Worm (Caenorhabditis elegans) whole organism, young adult: ENCODE data around the gene skr-17.
A peak's percentile ranks its signal among the peaks of the same experiment; 100 is the strongest.

Source experiments
- Y79H2A.3 ChIP-seq: fragments of 200-800 bp; sonication (Bioruptor generic); conservative IDR thresholded peaks from 2 replicates; pipeline ENCODE4 v1.3.6; 2022; ENCODE audit warnings: missing genetic modification reagents, missing genetic modification characterization, missing compliant biosample characterization
- ZK185.1 ChIP-seq: sonication (generic microtip); optimal IDR thresholded peaks from 2 replicates; lab custom pipeline; 2016; ENCODE audit warnings: mild to moderate bottlenecking, missing genetic modification characterization, missing compliant biosample characterization; ENCODE audit not compliant: poor library complexity, severe bottlenecking
- ama-1 ChIP-seq, 3 experiments: fragments of 150-350 bp in 1 of 3; sonication (generic microtip) in 2 of 3; optimal IDR thresholded peaks; 2 replicates each; lab custom pipeline; 2014 to 2018; ENCODE audit warnings: missing biosample characterization in 2 of 3, missing genetic modification characterization in 2 of 3, missing genetic modification reagents in 2 of 3
- bed-2 ChIP-seq: fragments of 200-800 bp; sonication (Bioruptor generic); IDR thresholded peaks from 2 replicates; pipeline ENCODE4 v1.3.6; 2022; ENCODE audit warnings: missing genetic modification reagents, missing genetic modification characterization, missing compliant biosample characterization
- die-1 ChIP-seq: sonication (generic microtip); optimal IDR thresholded peaks from 2 replicates; lab custom pipeline; 2016; ENCODE audit warnings: missing genotype, mild to moderate bottlenecking, missing genetic modification characterization, missing compliant biosample characterization
- hmg-20 ChIP-seq: fragments of 200-800 bp; sonication (Bioruptor generic); IDR thresholded peaks from 2 replicates; pipeline ENCODE4 v1.3.6; 2022; ENCODE audit warnings: missing genetic modification reagents, missing genetic modification characterization, missing compliant biosample characterization
- let-526 ChIP-seq: fragments of 200-800 bp; sonication (Bioruptor generic); IDR thresholded peaks from 2 replicates; pipeline ENCODE4 v1.3.6; 2022; ENCODE audit warnings: missing genetic modification reagents, missing genetic modification characterization, missing compliant biosample characterization
- lin-35 ChIP-seq, 3 experiments: fragments of 150-350 bp in 2 of 3; sonication (generic microtip) in 1 of 3; optimal IDR thresholded peaks; 2 replicates each; lab custom pipeline; 2014 to 2018; ENCODE audit warnings: missing biosample characterization in 3 of 3, missing genetic modification characterization in 3 of 3, missing genetic modification reagents in 3 of 3
- nfya-2 ChIP-seq: fragments of 200-800 bp; sonication (Bioruptor generic); IDR thresholded peaks from 2 replicates; pipeline ENCODE4 v1.3.6; 2022; ENCODE audit warnings: missing genetic modification reagents, missing genetic modification characterization, missing compliant biosample characterization
- rpc-1 ChIP-seq, 2 experiments: fragments of 150-350 bp in 1 of 2; sonication (generic microtip) in 1 of 2; optimal IDR thresholded peaks; 2 replicates each; lab custom pipeline; 2014 to 2018; ENCODE audit warnings: missing biosample characterization in 1 of 2, missing genetic modification characterization in 1 of 2, missing genetic modification reagents in 1 of 2, missing genotype in 1 of 2
- snpc-4 ChIP-seq, 5 experiments: fragments of 150-350 bp in 1 of 5; sonication (generic microtip) in 4 of 5; optimal IDR thresholded peaks; 2 replicates each; lab custom pipeline; 2014 to 2018; ENCODE audit warnings: missing genetic modification characterization in 5 of 5, missing biosample characterization in 3 of 5, antibody characterized with exemption in 2 of 5, mild to moderate bottlenecking in 2 of 5, missing compliant biosample characterization in 2 of 5, missing genotype in 2 of 5, moderate library complexity in 2 of 5, missing genetic modification reagents in 1 of 5
- sptf-2 ChIP-seq: fragments of 200-800 bp; sonication (Bioruptor generic); optimal IDR thresholded peaks from 2 replicates; lab custom pipeline; 2018; ENCODE audit warnings: mild to moderate bottlenecking, missing genetic modification characterization, missing compliant biosample characterization
- unc-62 ChIP-seq: fragments of 150-350 bp; optimal IDR thresholded peaks from 2 replicates; lab custom pipeline; 2014; ENCODE audit warnings: missing biosample characterization, missing genetic modification reagents, missing genetic modification characterization

- no peak for TF ChIP-seq ama-1 (optimal IDR thresholded peaks at IDR 0.05; lab: Kevin White, UChicago)
- TF ChIP-seq ama-1 (GFP tag; optimal IDR thresholded peaks at IDR 0.05; lab: Kevin White, UChicago) = no peak
- TF ChIP-seq hmg-20 (GFP tag; lab: Robert Waterston, UW) = no peak
- TF ChIP-seq let-526 (GFP tag; lab: Robert Waterston, UW) = no peak
- no peak for TF ChIP-seq rpc-1 (optimal IDR thresholded peaks at IDR 0.05; lab: Kevin White, UChicago)
- no peak for TF ChIP-seq rpc-1 (tag; optimal IDR thresholded peaks at IDR 0.05; lab: Kevin White, UChicago)
- TF ChIP-seq unc-62 (GFP tag; lab: Kevin White, UChicago) = peak; percentile 97
- no peak for TF ChIP-seq snpc-4 (GFP tag; optimal IDR thresholded peaks at IDR 0.05; lab: Kevin White, UChicago)
- TF ChIP-seq snpc-4 (tag; optimal IDR thresholded peaks at IDR 0.05; lab: Kevin White, UChicago) = no peak
- no peak for TF ChIP-seq sptf-2 (GFP tag; lab: Kevin White, UChicago)
- TF ChIP-seq bed-2 (GFP tag; lab: Robert Waterston, UW) = no peak
- TF ChIP-seq ZK185.1 (tag; lab: Kevin White, UChicago) = no peak
- no peak for TF ChIP-seq Y79H2A.3 (GFP tag; lab: Robert Waterston, UW)
- TF ChIP-seq die-1 (tag; lab: Kevin White, UChicago) = no peak
- TF ChIP-seq lin-35 (GFP tag; optimal IDR thresholded peaks at IDR 0.05; lab: Kevin White, UChicago) = no peak
- TF ChIP-seq nfya-2 (GFP tag; lab: Robert Waterston, UW) = no peak
These were observed 31.6 kb downstream of the skr-17 start for ce11 chrII:7814915-7815314.
